Worm (Caenorhabditis elegans): ENCODE data around the gene M02D8.2.

The M02D8.2 gene

DNA sequence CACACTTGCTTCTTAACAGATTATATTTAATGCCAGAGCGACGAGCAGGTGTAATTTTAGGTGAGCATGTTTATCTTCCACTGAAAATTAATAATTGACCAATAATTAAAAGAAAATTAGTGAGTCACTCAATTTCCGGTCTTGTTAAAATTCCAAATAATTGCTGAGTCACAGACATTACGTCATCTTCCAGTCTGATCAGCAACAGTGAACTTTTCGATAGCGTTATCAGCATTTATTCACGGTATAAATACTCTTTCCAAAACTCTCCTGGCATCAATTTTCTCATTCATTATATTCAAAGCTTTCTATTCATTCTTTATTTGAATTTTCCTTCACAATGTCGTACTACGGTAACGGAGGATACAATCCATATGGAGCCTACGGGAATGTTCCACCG lies 30.0 kb upstream of the M02D8.2 start, which contains the start of gene kreg-1:
Gene kreg-1, plus strand, starts transcription at position 341 of the 400 bp plus-strand sequence.
- TF ChIP-seq dmd-6 (GFP tag; IDR thresholded peaks at IDR 0.05) = peak; percentile 11; the same call in 1 of the 2 replicates
- peak; percentile 32 for TF ChIP-seq pqm-1 (tag; optimal IDR thresholded peaks at IDR 0.05)
- TF ChIP-seq daf-19 (GFP tag; conservative IDR thresholded peaks at IDR 0.05) = no peak

DNA sequence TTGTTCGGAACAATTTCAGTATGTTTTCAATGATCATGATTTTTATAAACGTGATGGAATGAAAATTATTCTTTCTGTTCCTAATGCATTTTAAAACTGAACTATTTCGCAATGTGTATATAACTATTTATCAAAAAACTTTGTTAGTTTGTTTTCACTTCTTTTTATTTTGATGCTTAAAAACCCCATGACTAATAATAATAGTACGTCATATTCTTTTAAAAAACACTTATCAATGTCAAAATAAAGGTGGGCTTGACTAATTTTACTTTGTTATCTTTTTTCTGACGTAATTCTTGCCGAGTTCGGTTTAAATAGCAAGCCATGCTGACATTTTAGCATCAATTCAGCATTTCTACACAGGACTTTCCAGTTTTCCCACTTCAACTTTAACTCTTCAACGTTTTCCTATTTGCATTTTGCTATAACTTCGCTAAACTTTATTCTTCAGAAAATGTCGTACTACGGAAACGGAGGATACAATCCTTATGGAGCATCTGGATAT lies 28.3 kb upstream of the M02D8.2 start, which contains the start of gene F53A9.1:
Gene F53A9.1, plus strand, starts transcription at position 455 of the 505 bp plus-strand sequence.
- no peak for TF ChIP-seq dpl-1 (GFP tag; optimal IDR thresholded peaks at IDR 0.05)
- TF ChIP-seq unc-62 (GFP tag; optimal IDR thresholded peaks at IDR 0.05 in 1 of 2) = peak in 1 of 2 experiments; percentile 75
- TF ChIP-seq unc-62 (tag; optimal IDR thresholded peaks at IDR 0.05) = no peak
- no peak for TF ChIP-seq Y48G9A.11 (GFP tag; IDR thresholded peaks at IDR 0.05)
- TF ChIP-seq mep-1 (tag; optimal IDR thresholded peaks at IDR 0.05) = no peak
- TF ChIP-seq nhr-6 (tag; optimal IDR thresholded peaks at IDR 0.05) = no peak
- TF ChIP-seq lim-7 (GFP tag; IDR thresholded peaks at IDR 0.05) = no peak
- peak; percentile 38 for TF ChIP-seq dve-1 (tag; optimal IDR thresholded peaks at IDR 0.05; ENCODE audit: insufficient read depth)
- no peak for TF ChIP-seq zip-11 (GFP tag; IDR thresholded peaks at IDR 0.05)
- TF ChIP-seq ZK546.5 (tag; optimal IDR thresholded peaks at IDR 0.05) = no peak
- no peak for TF ChIP-seq F26F4.8 (GFP tag; conservative IDR thresholded peaks at IDR 0.05)
- no peak for TF ChIP-seq lin-39 (tag; optimal IDR thresholded peaks at IDR 0.05)
- TF ChIP-seq daf-16 (GFP tag; optimal IDR thresholded peaks at IDR 0.05) = no peak
- peak; percentile 62 for TF ChIP-seq daf-16 (tag; optimal IDR thresholded peaks at IDR 0.05)
- TF ChIP-seq nhr-10 (tag; optimal IDR thresholded peaks at IDR 0.05) = no peak
- no peak for TF ChIP-seq madf-9 (GFP tag; conservative IDR thresholded peaks at IDR 0.05)

DNA sequence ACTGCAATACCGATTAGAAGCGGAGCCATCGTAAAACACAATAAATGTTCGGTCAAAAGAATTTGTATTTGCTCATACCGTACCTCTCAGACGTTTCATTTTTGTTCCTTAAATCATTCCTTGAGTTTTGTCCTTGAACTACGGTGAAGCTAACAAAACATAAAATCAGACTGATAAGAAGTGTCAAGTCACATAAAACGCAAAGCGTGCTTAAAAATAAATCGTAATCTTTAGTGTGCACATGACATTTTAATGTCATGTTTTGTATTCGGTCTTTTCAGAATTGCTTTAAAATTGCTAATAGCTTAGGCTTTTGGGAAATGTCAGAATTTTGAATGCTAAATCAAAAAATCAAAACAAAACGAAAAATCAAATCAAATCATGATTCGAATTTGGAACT lies 26.8 kb upstream of the M02D8.2 start:
- TF ChIP-seq dmd-6 (GFP tag; IDR thresholded peaks at IDR 0.05) (peak; percentile 83), hlh-11 (tag; optimal IDR thresholded peaks at IDR 0.05) (peak; percentile 72), F37D6.2 (tag; optimal IDR thresholded peaks at IDR 0.05) (no peak), lin-29 (GFP tag; IDR thresholded peaks at IDR 0.05) (no peak), Y5F2A.4 (GFP tag; optimal IDR thresholded peaks at IDR 0.05) (no peak), zag-1 (tag; optimal IDR thresholded peaks at IDR 0.05) (no peak), ceh-28 (tag; optimal IDR thresholded peaks at IDR 0.05) (no peak), dpl-1 (GFP tag; optimal IDR thresholded peaks at IDR 0.05) (no peak), nhr-77 (tag; optimal IDR thresholded peaks at IDR 0.05) (peak; percentile 61), pqm-1 (tag; optimal IDR thresholded peaks at IDR 0.05) (peak; percentile 84), Y105C5A.15 (GFP tag; IDR thresholded peaks at IDR 0.05) (no peak), set-16 (GFP tag; IDR thresholded peaks at IDR 0.05) (no peak), nhr-42 (GFP tag; IDR thresholded peaks at IDR 0.05) (no peak), ceh-44 (GFP tag; IDR thresholded peaks at IDR 0.05) (no peak), egl-43 (GFP tag; IDR thresholded peaks at IDR 0.05) (no peak), dve-1 (tag; optimal IDR thresholded peaks at IDR 0.05; ENCODE audit: insufficient read depth) (peak; percentile 78), ztf-11 (tag; optimal IDR thresholded peaks at IDR 0.05) (no peak), nhr-48 (tag; optimal IDR thresholded peaks at IDR 0.05) (peak; percentile 30), zfp-3 (GFP tag; conservative IDR thresholded peaks at IDR 0.05) (no peak), fkh-10 (GFP tag; optimal IDR thresholded peaks at IDR 0.05) (no peak), nhr-237 (tag; optimal IDR thresholded peaks at IDR 0.05) (no peak), gei-8 (GFP tag; optimal IDR thresholded peaks at IDR 0.05) (no peak), Y75B8A.6 (GFP tag; IDR thresholded peaks at IDR 0.05) (no peak), php-3 (GFP tag; IDR thresholded peaks at IDR 0.05) (peak; percentile 95), sdz-12 (GFP tag; optimal IDR thresholded peaks at IDR 0.05) (no peak), lin-13 (GFP tag; optimal IDR thresholded peaks at IDR 0.05) (no peak), tra-1 (GFP tag; IDR thresholded peaks at IDR 0.05) (peak; percentile 64; the same call in 1 of the 2 replicates), daf-12 (tag; optimal IDR thresholded peaks at IDR 0.05) (no peak), F26F4.8 (GFP tag; conservative IDR thresholded peaks at IDR 0.05) (no peak), nhr-28 (tag; optimal IDR thresholded peaks at IDR 0.05) (peak; percentile 85), zfp-2 (tag; optimal IDR thresholded peaks at IDR 0.05) (no peak), lim-7 (GFP tag; IDR thresholded peaks at IDR 0.05) (no peak), lsy-2 (tag; optimal IDR thresholded peaks at IDR 0.05) (peak in 1 of 2 experiments; percentile 4), mxl-2 (GFP tag; conservative IDR thresholded peaks at IDR 0.05) (no peak), nhr-6 (tag; optimal IDR thresholded peaks at IDR 0.05) (peak; percentile 38), hlh-30 (tag; optimal IDR thresholded peaks at IDR 0.05; ENCODE audit: insufficient read depth) (peak; percentile 55)
